Fruit fly (Drosophila melanogaster): ENCODE measurements around the gene Ir76b.

DNA sequence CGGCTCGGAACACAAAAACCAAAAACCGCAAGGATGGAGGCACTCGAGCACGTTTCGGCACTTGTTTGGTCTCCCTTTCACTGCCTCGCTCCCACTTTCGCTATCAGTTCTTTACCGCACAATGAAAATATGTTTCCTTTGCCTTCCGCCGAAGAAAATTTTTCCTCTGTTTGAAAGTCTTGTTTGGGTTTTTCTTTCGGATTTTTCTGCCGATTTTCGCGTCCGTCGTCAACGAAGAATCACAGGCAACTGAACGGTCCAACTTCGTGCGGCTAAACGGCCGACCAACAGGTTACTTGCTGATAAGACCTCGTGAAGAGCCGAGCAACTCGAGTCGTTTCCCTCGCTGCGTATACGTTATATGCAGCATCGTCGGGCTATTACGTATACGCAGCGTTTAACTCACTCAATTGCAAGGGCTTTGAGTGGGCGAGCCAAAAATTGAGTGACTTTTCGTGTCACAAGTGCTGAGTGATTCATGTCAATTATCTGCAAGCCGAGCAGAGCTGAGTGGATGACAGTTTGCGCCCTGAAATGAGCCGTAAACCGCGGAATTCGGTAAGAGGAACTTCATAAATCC lies 22.5 kb downstream of the Ir76b start, which contains the start of gene sNPF-R:
- TF ChIP-seq Blimp-1 (GFP tag; optimal IDR thresholded peaks at IDR 0.05): no peak
- TF ChIP-seq CG11902 (GFP tag; optimal IDR thresholded peaks at IDR 0.05): no peak
- no peak for TF ChIP-seq pdm3 (GFP tag; optimal IDR thresholded peaks at IDR 0.05)
- TF ChIP-seq Hr4 (GFP tag; optimal IDR thresholded peaks at IDR 0.05): no peak
- TF ChIP-seq Hr39 (GFP tag; optimal IDR thresholded peaks at IDR 0.05): no peak
- TF ChIP-seq CG6163 (GFP tag; IDR thresholded peaks at IDR 0.05): no peak
- no peak for TF ChIP-seq Ets96B (tag; optimal IDR thresholded peaks at IDR 0.05)
- no peak for TF ChIP-seq Gug (GFP tag; IDR thresholded peaks at IDR 0.05)
- TF ChIP-seq CG3919 (GFP tag; optimal IDR thresholded peaks at IDR 0.05): no peak
- TF ChIP-seq CG8319 (GFP tag; optimal IDR thresholded peaks at IDR 0.05): no peak
